Worm (Caenorhabditis elegans): ENCODE measurements around the gene nlp-53.

The nlp-53 gene

DNA sequence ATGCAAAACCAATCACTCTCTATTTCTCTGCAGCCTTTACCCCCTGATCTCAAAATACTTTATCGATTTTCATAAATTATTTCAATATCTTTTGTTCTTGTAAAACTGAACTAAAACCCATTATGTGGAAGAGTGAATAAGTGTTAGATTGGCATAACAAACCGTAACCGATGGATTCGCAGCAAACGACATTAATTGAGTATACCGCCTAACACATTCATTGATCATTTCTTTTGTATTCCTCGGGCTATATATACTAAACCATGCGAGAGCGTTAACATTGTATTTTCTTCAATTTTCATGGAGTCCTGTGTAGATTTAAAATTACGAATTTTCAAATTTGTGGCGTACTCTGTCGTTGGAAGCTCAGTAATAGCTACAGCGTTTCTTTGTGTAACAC is 28.9 kb upstream of the nlp-53 start, which contains the start of gene col-9:
col-9 (plus strand) TSS at position 301 of the 400 bp plus-strand sequence.
- TF ChIP-seq mes-2 (tag; optimal IDR thresholded peaks at IDR 0.05; ENCODE audit: poor library complexity, severe bottlenecking) (no peak), zfp-2 (tag; optimal IDR thresholded peaks at IDR 0.05) (no peak), arid-1 (GFP tag; conservative IDR thresholded peaks at IDR 0.05) (no peak), nhr-237 (tag; optimal IDR thresholded peaks at IDR 0.05) (no peak), spr-3 (GFP tag; optimal IDR thresholded peaks at IDR 0.05) (no peak), lim-7 (GFP tag; IDR thresholded peaks at IDR 0.05) (no peak)

- TF ChIP-seq nhr-28 (tag; optimal IDR thresholded peaks at IDR 0.05) (no peak), saeg-2 (GFP tag; IDR thresholded peaks at IDR 0.05) (no peak), lsy-2 (tag; optimal IDR thresholded peaks at IDR 0.05) (no peak), rbr-2 (tag; optimal IDR thresholded peaks at IDR 0.05) (no peak), snpc-4 (tag; optimal IDR thresholded peaks at IDR 0.05) (no peak), nhr-48 (tag; optimal IDR thresholded peaks at IDR 0.05) (no peak), F37D6.2 (tag; optimal IDR thresholded peaks at IDR 0.05) (no peak), ceh-62 (tag; optimal IDR thresholded peaks at IDR 0.05) (no peak), set-16 (GFP tag; IDR thresholded peaks at IDR 0.05) (peak; percentile 90), ceh-20 (GFP tag; IDR thresholded peaks at IDR 0.05) (no peak), snpc-1.2 (GFP tag; IDR thresholded peaks at IDR 0.05) (0 out of 2 replicates have a peak, but pooled peaks have one; percentile 56), ceh-28 (tag; optimal IDR thresholded peaks at IDR 0.05) (no peak), Y48G9A.11 (GFP tag; IDR thresholded peaks at IDR 0.05) (no peak), mes-2 (tag; optimal IDR thresholded peaks at IDR 0.05; ENCODE audit: poor library complexity, severe bottlenecking) (no peak), aha-1 (tag) (no peak), lin-1 (GFP tag; IDR thresholded peaks at IDR 0.05) (no peak), zag-1 (tag; optimal IDR thresholded peaks at IDR 0.05) (no peak), arid-1 (GFP tag; conservative IDR thresholded peaks at IDR 0.05) (no peak), spr-3 (GFP tag; optimal IDR thresholded peaks at IDR 0.05) (no peak), mxl-3 (GFP tag; optimal IDR thresholded peaks at IDR 0.05) (no peak), ceh-32 (tag; optimal IDR thresholded peaks at IDR 0.05; ENCODE audit: poor library complexity) (no peak), egl-43 (GFP tag; IDR thresholded peaks at IDR 0.05) (0 out of 2 replicates have a peak, but pooled peaks have one; percentile 37), lin-39 (tag; optimal IDR thresholded peaks at IDR 0.05) (no peak), lin-15B (tag; optimal IDR thresholded peaks at IDR 0.05) (no peak), Y75B8A.6 (GFP tag; IDR thresholded peaks at IDR 0.05) (no peak), nhr-11 (tag; optimal IDR thresholded peaks at IDR 0.05) (no peak), mdl-1 (tag; optimal IDR thresholded peaks at IDR 0.05) (no peak), fos-1 (tag; optimal IDR thresholded peaks at IDR 0.05) (no peak), jun-1 (tag; optimal IDR thresholded peaks at IDR 0.05) (no peak), dmd-8 (GFP tag; IDR thresholded peaks at IDR 0.05) (0 out of 2 replicates have a peak, but pooled peaks have one; percentile 52), nhr-6 (tag; optimal IDR thresholded peaks at IDR 0.05) (no peak)
Measured at ce11 chrX:13590688-13591087, 28.0 kb upstream of the nlp-53 start.

DNA sequence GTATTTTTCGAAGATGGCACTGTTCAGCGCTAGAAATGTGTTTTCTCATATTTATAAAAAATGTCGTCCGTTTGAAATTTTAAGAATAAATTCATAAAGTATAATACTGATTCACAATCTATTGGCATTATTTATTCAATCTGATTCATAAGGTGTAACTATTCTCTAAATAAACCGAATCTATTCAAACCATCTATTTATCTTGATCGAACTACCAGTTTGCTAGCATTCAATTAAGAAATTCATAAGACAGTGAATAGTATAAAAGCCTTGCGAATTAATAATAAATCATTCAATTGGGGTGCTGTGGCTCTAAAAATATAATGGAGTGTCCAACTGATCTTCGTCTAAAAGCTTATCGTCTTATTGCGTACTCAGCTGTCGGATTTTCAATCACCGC is 27.5 kb upstream of the nlp-53 start, which contains the start of gene col-44:
col-44 (plus strand) TSS at position 301 of the 400 bp plus-strand sequence.
- TF ChIP-seq madf-9 (GFP tag; conservative IDR thresholded peaks at IDR 0.05) (no peak), cey-2 (tag; optimal IDR thresholded peaks at IDR 0.05; ENCODE audit: borderline replicate concordance, insufficient read depth) (no peak), hif-1 (tag; optimal IDR thresholded peaks at IDR 0.05) (no peak), nhr-28 (tag; optimal IDR thresholded peaks at IDR 0.05) (no peak), daf-8 (GFP tag; IDR thresholded peaks at IDR 0.05) (no peak), set-16 (GFP tag; IDR thresholded peaks at IDR 0.05) (no peak), zip-2 (tag; optimal IDR thresholded peaks at IDR 0.05) (no peak), F26F4.8 (GFP tag; conservative IDR thresholded peaks at IDR 0.05) (no peak), D1046.2 (GFP tag; IDR thresholded peaks at IDR 0.05) (no peak), sdz-12 (GFP tag; optimal IDR thresholded peaks at IDR 0.05) (no peak), hlh-30 (tag; optimal IDR thresholded peaks at IDR 0.05; ENCODE audit: insufficient read depth) (no peak)
